Worm (Caenorhabditis elegans) whole organism, L2 larva: ENCODE measurements around the gene F46B6.10.

Experiments
- ama-1 ChIP-seq: fragments of 150-350 bp; optimal IDR thresholded peaks from 2 replicates; lab custom pipeline; 2018; ENCODE audit warnings: inconsistent platforms
- blmp-1 ChIP-seq: sonication (generic microtip); optimal IDR thresholded peaks from 2 replicates; lab custom pipeline; 2017; ENCODE audit warnings: missing genetic modification characterization, mild to moderate bottlenecking, missing compliant biosample characterization, antibody characterized with exemption, moderate library complexity; ENCODE audit not compliant: insufficient read depth
- ceh-16 ChIP-seq: fragments of 150-350 bp; optimal IDR thresholded peaks from 2 replicates; lab custom pipeline; 2014; ENCODE audit warnings: missing biosample characterization, missing genetic modification characterization
- elt-3 ChIP-seq: sonication (generic microtip); optimal IDR thresholded peaks from 2 replicates; lab custom pipeline; 2017; ENCODE audit warnings: missing biosample characterization, missing genetic modification characterization
- lin-39 ChIP-seq: fragments of 150-350 bp; optimal IDR thresholded peaks from 2 replicates; lab custom pipeline; 2014; ENCODE audit warnings: missing biosample characterization, missing genetic modification reagents, missing genetic modification characterization
- snpc-4 ChIP-seq: fragments of 150-350 bp; optimal IDR thresholded peaks from 2 replicates; lab custom pipeline; 2014; ENCODE audit warnings: missing biosample characterization, missing genetic modification characterization
- unc-39 ChIP-seq: fragments of 150-350 bp; optimal IDR thresholded peaks from 2 replicates; lab custom pipeline; 2014; ENCODE audit warnings: missing biosample characterization, missing genetic modification characterization
- zag-1 ChIP-seq: fragments of 150-350 bp; optimal IDR thresholded peaks from 2 replicates; lab custom pipeline; 2014; ENCODE audit warnings: missing biosample characterization, missing genetic modification characterization

- TF ChIP-seq snpc-4 (tag; lab: Kevin White, UChicago), result no peak
- TF ChIP-seq ceh-16, result no peak
- no peak for TF ChIP-seq lin-39
- no peak for TF ChIP-seq zag-1 (tag; lab: Kevin White, UChicago)
- no peak for TF ChIP-seq elt-3
- no peak for TF ChIP-seq unc-39 (tag; lab: Kevin White, UChicago)
- TF ChIP-seq ama-1 (lab: Kevin White, UChicago), result no peak
- no peak for TF ChIP-seq blmp-1
Observed at ce11 chrV:9767941-9768340, 33.9 kb downstream of the F46B6.10 start.
